Worm (Caenorhabditis elegans) whole organism, L3 larva: ENCODE results near the gene suf-1.

Experiments
- ZK546.5 ChIP-seq: sonication (generic microtip); optimal IDR thresholded peaks from 2 replicates; lab custom pipeline; 2017; ENCODE audit warnings: missing biosample characterization, missing genetic modification characterization
- ama-1 ChIP-seq: fragments of 150-350 bp; optimal IDR thresholded peaks from 2 replicates; lab custom pipeline; 2018
- ceh-16 ChIP-seq: sonication (generic microtip); optimal IDR thresholded peaks from 2 replicates; lab custom pipeline; 2017; ENCODE audit warnings: missing biosample characterization, missing genetic modification characterization
- fos-1 ChIP-seq: fragments of 150-350 bp; optimal IDR thresholded peaks from 2 replicates; lab custom pipeline; 2014; ENCODE audit warnings: missing biosample characterization, missing genetic modification characterization
- lin-39 ChIP-seq: fragments of 150-350 bp; optimal IDR thresholded peaks from 2 replicates; lab custom pipeline; 2018; ENCODE audit warnings: missing biosample characterization, missing genetic modification reagents, missing genetic modification characterization
- nfya-1 ChIP-seq: sonication (generic microtip); optimal IDR thresholded peaks from 2 replicates; lab custom pipeline; 2017; ENCODE audit warnings: missing genetic modification characterization, mild to moderate bottlenecking, missing compliant biosample characterization, antibody characterized with exemption, moderate library complexity; ENCODE audit not compliant: insufficient read depth
- nhr-12 ChIP-seq: fragments of 150-350 bp; optimal IDR thresholded peaks from 2 replicates; lab custom pipeline; 2014; ENCODE audit warnings: missing biosample characterization, missing genetic modification characterization
- nhr-25 ChIP-seq: sonication (generic microtip); optimal IDR thresholded peaks from 2 replicates; lab custom pipeline; 2017; ENCODE audit warnings: missing biosample characterization, missing genetic modification characterization
- nhr-28 ChIP-seq: fragments of 150-350 bp; optimal IDR thresholded peaks from 2 replicates; lab custom pipeline; 2014; ENCODE audit warnings: missing biosample characterization, missing genetic modification characterization
- nhr-76 ChIP-seq: fragments of 150-350 bp; sonication (generic microtip); optimal IDR thresholded peaks from 5 replicates; lab custom pipeline; 2014; ENCODE audit warnings: missing biosample characterization, missing genetic modification characterization
- nhr-77 ChIP-seq: fragments of 150-350 bp; optimal IDR thresholded peaks from 2 replicates; lab custom pipeline; 2014; ENCODE audit warnings: missing biosample characterization, missing genetic modification characterization
- pqm-1 ChIP-seq: fragments of 150-350 bp; optimal IDR thresholded peaks from 2 replicates; lab custom pipeline; 2017; ENCODE audit warnings: missing biosample characterization, missing genetic modification characterization, inconsistent platforms
- unc-39 ChIP-seq: sonication (generic microtip); optimal IDR thresholded peaks from 4 replicates; lab custom pipeline; 2017; ENCODE audit warnings: missing biosample characterization, missing genetic modification characterization
- unc-62 ChIP-seq: fragments of 150-350 bp; sonication (generic microtip); optimal IDR thresholded peaks from 4 replicates; lab custom pipeline; 2014; ENCODE audit warnings: missing biosample characterization, missing genetic modification reagents, missing genetic modification characterization

ce11 chrII:8637615-8638014, 34.0 kb downstream of the suf-1 start, which contains the start of gene vab-9:
- TF ChIP-seq nhr-76 (tag; lab: Kevin White, UChicago) (no peak), unc-62 (no peak), lin-39 (tag; lab: Kevin White, UChicago) (no peak), ama-1 (no peak), nfya-1 (tag; lab: Kevin White, UChicago) (no peak), nhr-28 (tag; lab: Kevin White, UChicago) (no peak), nhr-25 (tag; lab: Kevin White, UChicago) (no peak), fos-1 (no peak), ZK546.5 (tag; lab: Kevin White, UChicago) (no peak), unc-39 (tag; lab: Kevin White, UChicago) (no peak), pqm-1 (tag; lab: Kevin White, UChicago) (no peak), nhr-12 (tag; lab: Kevin White, UChicago) (no peak), nhr-77 (no peak), ceh-16 (tag; lab: Kevin White, UChicago) (no peak)
